Fruit fly (Drosophila melanogaster) whole organism, embryonic: ENCODE measurements around the gene CG34417.
A peak's percentile ranks its signal among the peaks of the same experiment; 100 is the strongest.

ENCODE experiments used
- Antp ChIP-seq: fragments of 200-800 bp; sonication (Bioruptor generic); optimal IDR thresholded peaks from 3 replicates; lab custom pipeline; 2016; ENCODE audit warnings: missing biosample characterization, missing genetic modification characterization
- BEAF-32 ChIP-seq: fragments of 200-800 bp; sonication (Bioruptor generic); optimal IDR thresholded peaks from 3 replicates; lab custom pipeline; 2017; ENCODE audit warnings: missing biosample characterization, missing genetic modification characterization, mild to moderate bottlenecking, moderate library complexity, missing genetic modification reagents
- CG10654 ChIP-seq: fragments of 200-800 bp; sonication (Bioruptor generic); optimal IDR thresholded peaks from 2 replicates; lab custom pipeline; 2016; ENCODE audit warnings: missing biosample characterization, missing genetic modification characterization
- CG11695 ChIP-seq: fragments of 200-800 bp; sonication (Bioruptor generic); IDR thresholded peaks from 3 replicates; pipeline ENCODE4 v1.3.6; 2022; ENCODE audit warnings: missing biosample characterization, missing genetic modification characterization
- CG12071 ChIP-seq: fragments of 200-800 bp; sonication (Bioruptor generic); optimal IDR thresholded peaks from 3 replicates; lab custom pipeline; 2018; ENCODE audit warnings: missing biosample characterization, mild to moderate bottlenecking, missing genetic modification characterization
- CG12155 ChIP-seq: fragments of 200-800 bp; sonication (Bioruptor generic); optimal IDR thresholded peaks from 3 replicates; lab custom pipeline; 2016; ENCODE audit warnings: missing biosample characterization, missing genetic modification characterization
- CG12299 ChIP-seq: fragments of 200-800 bp; sonication (Bioruptor generic); optimal IDR thresholded peaks from 2 replicates; lab custom pipeline; 2018; ENCODE audit warnings: missing biosample characterization, mild to moderate bottlenecking, missing genetic modification characterization
- CG15269 ChIP-seq: fragments of 200-800 bp; sonication (Bioruptor generic); optimal IDR thresholded peaks from 2 replicates; lab custom pipeline; 2018; ENCODE audit warnings: missing biosample characterization, mild to moderate bottlenecking, missing genetic modification characterization, moderate library complexity
- CG15601 ChIP-seq: fragments of 200-800 bp; sonication (Bioruptor generic); optimal IDR thresholded peaks from 3 replicates; lab custom pipeline; 2019; ENCODE audit warnings: missing biosample characterization, mild to moderate bottlenecking, missing genetic modification characterization, moderate library complexity
- CG16779 ChIP-seq: fragments of 200-800 bp; sonication (Bioruptor generic); IDR thresholded peaks from 2 replicates; pipeline ENCODE4 v1.3.6; 2022; ENCODE audit warnings: missing biosample characterization, missing genetic modification characterization
- CG16813 ChIP-seq: fragments of 200-800 bp; sonication (Bioruptor generic); IDR thresholded peaks from 3 replicates; pipeline ENCODE4 v1.3.6; 2022; ENCODE audit warnings: missing biosample characterization, missing genetic modification characterization; ENCODE audit not compliant: partially characterized antibody
- CG18619 ChIP-seq: fragments of 200-800 bp; sonication (Bioruptor generic); optimal IDR thresholded peaks from 3 replicates; lab custom pipeline; 2017; ENCODE audit warnings: missing biosample characterization, mild to moderate bottlenecking, missing genetic modification characterization
- CG3065 ChIP-seq: fragments of 200-800 bp; sonication (Bioruptor generic); optimal IDR thresholded peaks from 2 replicates; lab custom pipeline; 2016; ENCODE audit warnings: missing biosample characterization, missing genetic modification characterization
- CG34376 ChIP-seq: fragments of 200-800 bp; sonication (Bioruptor generic); optimal IDR thresholded peaks from 2 replicates; lab custom pipeline; 2018; ENCODE audit warnings: missing biosample characterization, mild to moderate bottlenecking, missing genetic modification characterization
- CG6654 ChIP-seq: fragments of 200-800 bp; sonication (Bioruptor generic); optimal IDR thresholded peaks from 2 replicates; lab custom pipeline; 2017; ENCODE audit warnings: missing biosample characterization, mild to moderate bottlenecking, missing genetic modification characterization
- CG8089 ChIP-seq: fragments of 200-800 bp; sonication (Bioruptor generic); optimal IDR thresholded peaks from 3 replicates; lab custom pipeline; 2016; ENCODE audit warnings: missing biosample characterization, missing genetic modification characterization
- CG8359 ChIP-seq: fragments of 200-800 bp; sonication (Bioruptor generic); optimal IDR thresholded peaks from 2 replicates; lab custom pipeline; 2017; ENCODE audit warnings: missing biosample characterization, mild to moderate bottlenecking, missing genetic modification characterization, borderline replicate concordance
- CG9932 ChIP-seq: fragments of 200-800 bp; sonication (Bioruptor generic); IDR thresholded peaks from 2 replicates; pipeline ENCODE4 v1.3.6; 2022; ENCODE audit warnings: missing biosample characterization, missing genetic modification characterization
- CkIIα-i1 ChIP-seq: fragments of 200-800 bp; sonication (Bioruptor generic); IDR thresholded peaks from 2 replicates; pipeline ENCODE4 v1.3.6; 2022; ENCODE audit warnings: missing biosample characterization, missing genetic modification characterization
- GATAe ChIP-seq: fragments of 200-800 bp; sonication (Bioruptor generic); conservative IDR thresholded peaks from 2 replicates; pipeline ENCODE4 v1.3.6; 2022; ENCODE audit warnings: missing biosample characterization, missing genetic modification characterization
- Lhr ChIP-seq: fragments of 200-800 bp; sonication (Bioruptor generic); optimal IDR thresholded peaks from 3 replicates; lab custom pipeline; 2017; ENCODE audit warnings: mild to moderate bottlenecking, missing biosample characterization, missing genetic modification reagents, missing genetic modification characterization
- Lim3 ChIP-seq: fragments of 200-800 bp; sonication (Bioruptor generic); IDR thresholded peaks from 2 replicates; pipeline ENCODE4 v1.3.6; 2022; ENCODE audit warnings: missing biosample characterization, missing genetic modification characterization
- Neu2 ChIP-seq: fragments of 200-800 bp; sonication (Bioruptor generic); optimal IDR thresholded peaks from 3 replicates; lab custom pipeline; 2016; ENCODE audit warnings: missing biosample characterization, missing genetic modification characterization, borderline replicate concordance
- Oli ChIP-seq: fragments of 200-800 bp; sonication (Bioruptor generic); optimal IDR thresholded peaks from 2 replicates; lab custom pipeline; 2018; ENCODE audit warnings: missing biosample characterization, mild to moderate bottlenecking, missing genetic modification characterization, moderate library complexity
- Pdp1 ChIP-seq, 2 experiments: fragments of 200-800 bp; sonication (Bioruptor generic); optimal IDR thresholded peaks; 3 replicates each; lab custom pipeline; 2016; ENCODE audit warnings: missing biosample characterization in 2 of 2, missing genetic modification characterization in 2 of 2, mild to moderate bottlenecking in 1 of 2, moderate library complexity in 1 of 2
- ab ChIP-seq: fragments of 200-800 bp; sonication (Bioruptor generic); optimal IDR thresholded peaks from 2 replicates; lab custom pipeline; 2016; ENCODE audit warnings: missing biosample characterization, missing genetic modification characterization
- ash1 ChIP-seq: fragments of 200-800 bp; sonication (Bioruptor generic); optimal IDR thresholded peaks from 2 replicates; lab custom pipeline; 2018; ENCODE audit warnings: missing biosample characterization, mild to moderate bottlenecking, missing genetic modification characterization
- dmrt99B ChIP-seq: fragments of 200-800 bp; sonication (Bioruptor generic); optimal IDR thresholded peaks from 2 replicates; lab custom pipeline; 2018; ENCODE audit warnings: missing biosample characterization, mild to moderate bottlenecking, missing genetic modification characterization, moderate library complexity
- fd64A ChIP-seq: fragments of 200-800 bp; sonication (Bioruptor generic); optimal IDR thresholded peaks from 3 replicates; lab custom pipeline; 2018; ENCODE audit warnings: missing biosample characterization, mild to moderate bottlenecking, missing genetic modification characterization
- ftz-f1 ChIP-seq: fragments of 200-800 bp; sonication (Bioruptor generic); optimal IDR thresholded peaks from 2 replicates; lab custom pipeline; 2016; ENCODE audit warnings: missing biosample characterization, missing genetic modification characterization
- gce ChIP-seq: fragments of 200-800 bp; sonication (Bioruptor generic); IDR thresholded peaks from 3 replicates; pipeline ENCODE4 v1.3.6; 2022; ENCODE audit warnings: missing biosample characterization, missing genetic modification characterization
- gsb-n ChIP-seq: fragments of 200-800 bp; sonication (Bioruptor generic); optimal IDR thresholded peaks from 3 replicates; lab custom pipeline; 2018; ENCODE audit warnings: missing biosample characterization, mild to moderate bottlenecking, missing genetic modification characterization
- jing ChIP-seq: fragments of 200-800 bp; sonication (Bioruptor generic); optimal IDR thresholded peaks from 2 replicates; lab custom pipeline; 2018; ENCODE audit warnings: missing biosample characterization, mild to moderate bottlenecking, missing genetic modification characterization
- lmd ChIP-seq: fragments of 200-800 bp; sonication (Bioruptor generic); IDR thresholded peaks from 2 replicates; pipeline ENCODE4 v1.3.6; 2022; ENCODE audit warnings: missing biosample characterization, missing genetic modification characterization
- mirr ChIP-seq: fragments of 200-800 bp; sonication (Bioruptor generic); optimal IDR thresholded peaks from 3 replicates; lab custom pipeline; 2018; ENCODE audit warnings: missing biosample characterization, mild to moderate bottlenecking, missing genetic modification characterization
- pb ChIP-seq: fragments of 200-800 bp; sonication (Bioruptor generic); optimal IDR thresholded peaks from 3 replicates; lab custom pipeline; 2016; ENCODE audit warnings: missing biosample characterization, missing genetic modification characterization
- pfk ChIP-seq: fragments of 200-800 bp; sonication (Bioruptor generic); optimal IDR thresholded peaks from 2 replicates; lab custom pipeline; 2018; ENCODE audit warnings: missing biosample characterization, mild to moderate bottlenecking, missing genetic modification characterization, moderate library complexity
- phol ChIP-seq: fragments of 200-800 bp; sonication (Bioruptor generic); optimal IDR thresholded peaks from 3 replicates; lab custom pipeline; 2018; ENCODE audit warnings: missing biosample characterization, mild to moderate bottlenecking, missing genetic modification characterization, moderate library complexity
- prd ChIP-seq, 3 experiments: fragments of >200 bp in 2 of 3; fragments of 200-800 bp in 1 of 3; sonication (Bioruptor generic) in 1 of 3; optimal IDR thresholded peaks in 2 of 3; IDR thresholded peaks in 1 of 3; 2 replicates in 2 of 3; 3 replicates in 1 of 3; pipeline versions ENCODE4 v1.3.6 to Lab custom; 2017 to 2022; ENCODE audit warnings: missing biosample characterization in 1 of 3, missing genetic modification characterization in 1 of 3
- pros ChIP-seq: fragments of 200-800 bp; sonication (Bioruptor generic); optimal IDR thresholded peaks from 3 replicates; lab custom pipeline; 2019; ENCODE audit warnings: missing biosample characterization, mild to moderate bottlenecking, missing genetic modification characterization, moderate library complexity
- pum ChIP-seq: fragments of 200-800 bp; sonication (Bioruptor generic); optimal IDR thresholded peaks from 2 replicates; lab custom pipeline; 2016; ENCODE audit warnings: missing biosample characterization, missing genetic modification characterization
- sc ChIP-seq, 3 experiments: fragments of >200 bp in 2 of 3; fragments of 200-800 bp in 1 of 3; sonication (Bioruptor generic) in 1 of 3; optimal IDR thresholded peaks; 2 replicates in 2 of 3; 3 replicates in 1 of 3; lab custom pipeline; 2017; ENCODE audit warnings: mild to moderate bottlenecking in 1 of 3, missing biosample characterization in 1 of 3, missing genetic modification characterization in 1 of 3, missing genetic modification reagents in 1 of 3
- schlank ChIP-seq: fragments of 200-800 bp; sonication (Bioruptor generic); optimal IDR thresholded peaks from 2 replicates; lab custom pipeline; 2018; ENCODE audit warnings: missing biosample characterization, mild to moderate bottlenecking, missing genetic modification characterization
- slbo ChIP-seq: fragments of 200-800 bp; sonication (Bioruptor generic); IDR thresholded peaks from 2 replicates; pipeline ENCODE4 v1.3.6; 2022; ENCODE audit warnings: missing biosample characterization, missing genetic modification characterization
- slp2 ChIP-seq: fragments of 200-800 bp; sonication (Bioruptor generic); optimal IDR thresholded peaks from 2 replicates; lab custom pipeline; 2016; ENCODE audit warnings: missing biosample characterization, missing genetic modification characterization
- trem ChIP-seq: fragments of 200-800 bp; optimal IDR thresholded peaks from 3 replicates; lab custom pipeline; 2019; ENCODE audit warnings: missing biosample characterization, mild to moderate bottlenecking, missing genetic modification characterization, moderate library complexity
- vnd ChIP-seq: fragments of 200-800 bp; sonication (Bioruptor generic); IDR thresholded peaks from 3 replicates; pipeline ENCODE4 v1.3.6; 2022; ENCODE audit warnings: missing biosample characterization, missing genetic modification characterization; ENCODE audit not compliant: partially characterized antibody
- zf30C ChIP-seq: fragments of 200-800 bp; sonication (Bioruptor generic); optimal IDR thresholded peaks from 3 replicates; lab custom pipeline; 2018; ENCODE audit warnings: missing biosample characterization, mild to moderate bottlenecking, missing genetic modification characterization

CG34417 gene

DNA sequence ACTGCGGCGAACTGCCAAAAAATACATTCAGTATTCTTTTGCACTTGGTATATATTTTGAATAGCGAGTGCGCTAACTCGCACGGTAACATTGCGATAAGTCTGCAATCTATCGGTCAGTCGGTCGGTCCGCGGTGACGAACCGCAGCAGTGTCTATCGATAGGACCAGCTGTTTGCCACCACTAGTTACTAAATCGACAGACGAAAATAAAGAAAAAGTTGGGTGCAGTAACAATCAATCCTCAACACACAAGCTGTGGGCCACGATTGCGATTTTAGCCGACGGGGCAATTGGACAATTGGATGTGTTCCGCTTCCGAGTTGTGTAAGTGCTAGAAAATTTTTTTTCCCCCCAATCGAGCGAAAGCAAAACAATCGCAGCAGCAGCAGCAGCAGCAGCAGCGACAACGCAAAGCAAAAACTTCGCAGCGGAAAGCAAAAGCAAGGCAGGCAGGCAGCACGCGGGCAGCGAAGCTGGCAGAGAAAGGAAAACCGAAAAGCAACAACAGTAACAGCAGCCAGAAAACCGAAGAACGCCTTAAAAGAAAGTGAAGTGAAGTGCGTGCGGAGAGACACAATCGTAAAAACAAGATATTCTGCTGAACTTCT is 50.2 kb downstream of the CG34417 start, which contains the start of gene Pat1 (continued):
- no peak for TF ChIP-seq CkIIα-i1
- no peak for TF ChIP-seq mirr
- TF ChIP-seq CG15601 = peak; percentile 27
- no peak for TF ChIP-seq CG12071 (GFP tag; lab: Kevin White, UChicago)
- TF ChIP-seq dmrt99B (tag; lab: Kevin White, UChicago) = no peak
- peak; percentile 96 for TF ChIP-seq CG12155 (GFP tag; lab: Kevin White, UChicago)
- TF ChIP-seq CG18619 (GFP tag; lab: Kevin White, UChicago) = no peak
- no peak for TF ChIP-seq CG12299
- peak; percentile 3 to 63 for TF ChIP-seq Pdp1 (GFP tag; optimal IDR thresholded peaks at IDR 0.05; lab: Kevin White, UChicago)
- no peak for TF ChIP-seq ftz-f1 (GFP tag; lab: Kevin White, UChicago)
- TF ChIP-seq CG15269 = no peak
- no peak for TF ChIP-seq ash1 (GFP tag; lab: Kevin White, UChicago)

dm6 chrX:6592093-6592492 is 51.5 kb downstream of the CG34417 start:
- no peak for TF ChIP-seq CG6654
- peak; percentile 2 for TF ChIP-seq CG34376 (GFP tag; lab: Kevin White, UChicago)
- TF ChIP-seq trem (tag; lab: Kevin White, UChicago) = no peak
- no peak for TF ChIP-seq Lim3 (GFP tag; lab: Robert Waterston, UW)
- TF ChIP-seq gce (GFP tag; lab: Robert Waterston, UW) = no peak
- TF ChIP-seq CG8089 (GFP tag; lab: Kevin White, UChicago) = no peak
- no peak for TF ChIP-seq Antp
- TF ChIP-seq phol = no peak
- TF ChIP-seq pros (GFP tag; lab: Kevin White, UChicago) = no peak
- no peak for TF ChIP-seq CG10654 (GFP tag; lab: Kevin White, UChicago)
- TF ChIP-seq sc (optimal IDR thresholded peaks at IDR 0.05; lab: Kevin White, UChicago) = no peak
- TF ChIP-seq sc (GFP tag; optimal IDR thresholded peaks at IDR 0.05; lab: Kevin White, UChicago) = no peak
- peak; percentile 69 for TF ChIP-seq schlank
- TF ChIP-seq zf30C (GFP tag; lab: Kevin White, UChicago) = no peak
- TF ChIP-seq CG9932 (GFP tag; lab: Robert Waterston, UW) = no peak
- TF ChIP-seq Oli = no peak
- TF ChIP-seq pum (GFP tag; lab: Kevin White, UChicago) = no peak
- TF ChIP-seq BEAF-32 (GFP tag; lab: Kevin White, UChicago) = no peak
- 0 out of 2 replicates have a peak, but pooled peaks have one; percentile 24 for TF ChIP-seq CG16779 (GFP tag; lab: Robert Waterston, UW)
- TF ChIP-seq CG3065 (GFP tag; lab: Kevin White, UChicago) = no peak
- no peak for TF ChIP-seq CG8359 (GFP tag; lab: Kevin White, UChicago)
- no peak for TF ChIP-seq CG16813 (GFP tag; lab: Robert Waterston, UW)
- no peak for TF ChIP-seq pb (GFP tag; lab: Kevin White, UChicago)
- TF ChIP-seq gsb-n (tag; lab: Kevin White, UChicago) = no peak
- no peak for TF ChIP-seq fd64A
- no peak for TF ChIP-seq GATAe (GFP tag; lab: Robert Waterston, UW)
- TF ChIP-seq slp2 (GFP tag; lab: Kevin White, UChicago) = no peak
- TF ChIP-seq slbo (GFP tag; lab: Robert Waterston, UW) = no peak; the same call in 1 of the 2 replicates
- TF ChIP-seq prd (optimal IDR thresholded peaks at IDR 0.05; lab: Kevin White, UChicago) = no peak
- no peak for TF ChIP-seq prd (GFP tag; IDR thresholded peaks at IDR 0.05; lab: Robert Waterston, UW)
- TF ChIP-seq jing (GFP tag; lab: Kevin White, UChicago) = no peak
- no peak for TF ChIP-seq Lhr
- no peak for TF ChIP-seq vnd (GFP tag; lab: Robert Waterston, UW)
- no peak for TF ChIP-seq lmd (GFP tag; lab: Robert Waterston, UW)
- peak; percentile 6 for TF ChIP-seq pfk (GFP tag; lab: Kevin White, UChicago)
- no peak for TF ChIP-seq ab
- TF ChIP-seq Neu2 (GFP tag; lab: Kevin White, UChicago) = no peak
- no peak for TF ChIP-seq CG11695
